Worm (Caenorhabditis elegans) whole organism, L4/young adult: ENCODE results near the gene Y49E10.4.

Source experiments
- W03F9.2 ChIP-seq: fragments of 150-350 bp; optimal IDR thresholded peaks from 2 replicates; lab custom pipeline; 2014; ENCODE audit warnings: missing biosample characterization, missing genetic modification characterization
- dao-5 ChIP-seq: sonication (generic microtip); optimal IDR thresholded peaks from 2 replicates; lab custom pipeline; 2016; ENCODE audit warnings: missing genotype, missing genetic modification characterization, moderate library complexity, missing compliant biosample characterization
- him-1 ChIP-seq: sonication (generic microtip); optimal IDR thresholded peaks from 2 replicates; lab custom pipeline; 2016; ENCODE audit warnings: missing genotype, missing genetic modification reagents, missing genetic modification characterization, missing compliant biosample characterization

- TF ChIP-seq W03F9.2 (tag; lab: Kevin White, UChicago) (no peak), him-1 (tag; lab: Kevin White, UChicago) (no peak), dao-5 (tag; lab: Kevin White, UChicago) (no peak)
Observed at ce11 chrIII:12356588-12356987, 27.0 kb downstream of the Y49E10.4 start.
